Fruit fly (Drosophila melanogaster) ovary, adult (tissue): ENCODE data around the gene CG43346.

ENCODE experiments used
- CG17801 ChIP-seq: fragments of 200-800 bp; optimal IDR thresholded peaks from 2 replicates; lab custom pipeline; 2019; ENCODE audit warnings: missing biosample characterization, mild to moderate bottlenecking, missing genetic modification characterization, moderate library complexity; ENCODE audit not compliant: partially characterized antibody

CG43346 gene

DNA sequence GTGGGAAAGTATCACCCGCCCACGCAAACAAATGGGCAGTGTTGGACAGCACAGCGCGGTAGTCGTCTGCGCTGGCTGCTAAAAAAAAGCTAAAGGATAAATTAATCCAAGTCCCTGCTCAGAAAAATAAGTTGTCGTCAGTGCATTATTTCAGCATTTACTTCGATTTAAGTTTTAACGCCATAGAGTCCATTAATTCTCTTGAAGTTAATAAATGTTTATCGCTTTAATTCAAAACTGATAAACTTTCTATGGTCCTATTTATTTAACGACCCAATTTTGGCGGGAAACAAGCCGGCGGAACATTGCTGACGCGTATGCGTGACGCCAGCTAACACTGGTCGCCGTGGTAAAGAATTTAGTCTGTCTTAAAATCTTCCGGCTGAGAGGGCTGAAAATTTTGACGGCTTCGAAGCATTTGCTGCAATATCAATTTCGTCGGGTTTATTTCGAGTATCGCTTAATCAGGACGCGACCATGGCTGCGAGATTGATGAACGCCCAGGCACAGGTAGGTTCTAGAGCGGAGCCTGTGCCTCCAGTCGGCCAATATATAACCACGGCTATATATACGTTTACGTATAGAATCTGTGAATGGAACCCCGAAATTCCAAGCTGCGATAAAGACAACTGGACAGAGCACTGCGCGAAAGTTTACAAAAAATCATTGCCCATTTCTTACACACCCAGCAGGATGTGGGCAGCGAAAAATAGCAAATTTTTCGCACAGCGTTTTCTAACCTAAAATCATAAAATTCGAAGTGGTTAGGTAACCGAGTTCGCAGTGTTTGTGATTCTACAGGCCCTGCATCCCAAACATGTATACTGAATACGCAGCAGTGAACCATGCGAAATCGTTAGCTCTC is at the start of gene CG43346, which contains the start of the genes mAcon1 and CG43345:
Gene CG43346, minus strand, starts transcription at position 287 of the 865 bp plus-strand sequence.
Gene mAcon1, plus strand, starts transcription at position 276 of the 865 bp plus-strand sequence.
Gene CG43345, minus strand, starts transcription at position 287 of the 865 bp plus-strand sequence.
- TF ChIP-seq CG17801 (GFP tag; lab: Kevin White, UChicago) = peak; percentile 71

DNA sequence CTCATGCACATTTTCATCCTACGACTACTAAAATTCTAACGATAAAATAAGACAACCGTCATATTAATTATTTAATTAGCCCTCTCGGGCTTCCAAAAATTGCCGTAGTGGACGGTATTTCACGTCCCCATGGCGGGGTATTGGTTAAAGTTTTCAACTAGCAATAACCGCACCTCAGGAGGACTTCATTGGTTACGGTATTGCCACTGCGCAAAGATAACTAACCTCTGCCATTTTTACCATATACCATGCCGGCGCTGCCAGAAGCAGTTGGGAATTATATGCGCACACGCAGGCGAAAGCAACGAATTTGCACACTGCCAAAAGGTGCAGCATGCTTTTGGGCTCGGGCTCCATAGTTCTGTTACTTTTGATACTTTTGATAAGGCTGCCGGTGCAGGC is 46.6 kb upstream of the CG43346 start:
- TF ChIP-seq CG17801 (GFP tag; lab: Kevin White, UChicago) = peak; percentile 38

dm6 chr2L:21206193-21206592 is 37.8 kb upstream of the CG43346 start, which contains the start of gene clumsy:
clumsy (plus strand) TSS chr2L:21206493.
- TF ChIP-seq CG17801 (GFP tag; lab: Kevin White, UChicago) = no peak

DNA sequence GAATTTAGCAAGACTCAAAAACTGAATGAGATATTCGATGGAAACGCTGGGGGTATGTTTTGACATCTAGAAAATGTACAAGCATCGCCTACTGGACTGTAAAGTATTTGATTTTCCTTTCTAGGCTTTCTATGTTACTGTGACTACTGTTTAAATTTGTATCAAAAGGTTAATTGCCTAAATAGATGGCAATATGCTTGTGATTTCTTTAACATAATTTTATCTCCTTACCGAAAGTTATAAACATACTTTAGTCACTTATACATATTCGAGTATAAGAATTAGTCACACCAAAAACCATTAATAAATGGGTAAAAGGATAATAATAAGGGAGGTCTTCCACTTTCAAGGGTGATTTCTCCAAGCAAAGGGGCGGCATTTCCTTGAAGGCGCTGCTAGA is 34.3 kb upstream of the CG43346 start, which contains the start of gene CG31988:
Gene CG31988, minus strand, starts transcription at position 101 of the 400 bp plus-strand sequence.
- TF ChIP-seq CG17801 (GFP tag; lab: Kevin White, UChicago) = no peak

DNA sequence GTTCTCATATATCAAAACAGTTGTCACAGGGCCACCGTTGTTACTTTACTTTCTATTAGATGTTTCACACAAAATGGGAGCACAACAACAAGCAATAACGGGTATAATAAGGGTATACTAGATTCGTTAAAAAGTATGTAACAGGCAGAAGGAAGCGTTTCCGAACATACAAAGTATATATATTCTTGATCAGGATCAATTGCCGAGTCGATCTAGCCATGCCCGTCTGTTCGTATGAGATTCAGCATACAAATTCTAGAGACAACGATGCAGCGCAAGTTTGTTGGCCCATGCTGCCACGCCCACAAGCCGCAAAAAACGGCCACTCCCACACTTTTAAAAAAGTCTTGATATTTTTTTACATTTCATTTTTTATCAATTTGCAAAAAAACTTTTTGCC is 31.9 kb upstream of the CG43346 start, which contains the start of gene CG31624:
Gene CG31624, minus strand, starts transcription at position 101 of the 400 bp plus-strand sequence.
- no peak for TF ChIP-seq CG17801 (GFP tag; lab: Kevin White, UChicago)

DNA sequence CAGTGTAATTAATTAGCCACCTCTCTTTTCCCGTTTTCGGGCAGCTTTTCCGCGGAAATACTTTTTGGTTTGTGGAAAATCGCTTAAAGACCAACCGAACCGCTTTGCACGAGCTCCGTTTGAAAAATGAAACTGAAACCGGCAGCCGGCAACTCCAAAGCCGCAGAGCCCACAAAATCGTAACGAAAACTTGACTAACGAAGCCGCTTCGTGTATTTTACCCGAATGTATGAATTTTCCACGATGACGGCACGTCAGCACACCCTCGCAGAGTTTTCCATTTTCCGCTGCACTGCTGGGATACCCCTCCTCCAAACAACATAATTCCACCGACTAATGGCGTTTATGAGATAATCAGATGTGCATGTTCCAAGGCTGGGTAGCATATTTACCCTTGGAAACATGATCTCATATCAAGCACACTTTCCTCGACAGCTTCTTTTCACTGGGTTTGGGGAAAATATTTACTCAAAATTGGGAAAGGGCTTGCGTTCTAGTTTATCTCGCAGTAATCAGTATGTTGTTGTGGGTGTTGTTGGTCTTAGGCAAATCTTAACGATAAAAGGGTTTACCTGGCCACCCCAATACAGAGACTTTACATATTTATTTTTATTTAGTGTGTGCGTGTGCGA is 30.4 kb upstream of the CG43346 start, which contains the start of gene Ret:
Gene Ret, minus strand, starts transcription at position 130 of the 632 bp plus-strand sequence.
- TF ChIP-seq CG17801 (GFP tag; lab: Kevin White, UChicago) = no peak

- no peak for TF ChIP-seq CG17801 (GFP tag; lab: Kevin White, UChicago)
Observed at dm6 chr2L:21197178-21197577, 28.8 kb upstream of the CG43346 start.

dm6 chr2L:21196511-21196910 is 28.1 kb upstream of the CG43346 start:
- no peak for TF ChIP-seq CG17801 (GFP tag; lab: Kevin White, UChicago)

- no peak for TF ChIP-seq CG17801 (GFP tag; lab: Kevin White, UChicago)
Observed at dm6 chr2L:21195331-21195730, 26.9 kb upstream of the CG43346 start.

dm6 chr2L:21189273-21189781 is 20.9 kb upstream of the CG43346 start:
- no peak for TF ChIP-seq CG17801 (GFP tag; lab: Kevin White, UChicago)

- no peak for TF ChIP-seq CG17801 (GFP tag; lab: Kevin White, UChicago)
Observed at dm6 chr2L:21187753-21188152, 19.4 kb upstream of the CG43346 start.

dm6 chr2L:21179615-21180031 is 11.2 kb upstream of the CG43346 start, which contains the start of the genes bur and Mcm10:
bur (minus strand) TSS chr2L:21179683.
Mcm10 (plus strand) TSS chr2L:21179933.
- TF ChIP-seq CG17801 (GFP tag; lab: Kevin White, UChicago) = no peak

DNA sequence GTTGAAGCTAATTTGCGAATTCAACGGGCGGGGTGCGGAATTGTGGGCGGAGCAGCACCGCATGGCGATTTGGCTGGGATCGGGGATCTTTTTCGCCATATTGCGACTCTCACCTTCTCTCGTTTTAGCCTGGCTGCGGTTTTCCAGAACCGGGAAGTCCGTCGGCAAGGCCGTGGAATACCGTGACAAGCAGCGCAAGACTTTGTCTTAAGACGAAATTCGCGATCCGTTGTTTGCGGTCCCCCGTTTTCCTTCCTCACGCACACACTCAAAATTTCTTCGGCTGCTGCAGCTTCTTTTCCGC is 10.8 kb upstream of the CG43346 start:
- no peak for TF ChIP-seq CG17801 (GFP tag; lab: Kevin White, UChicago)

DNA sequence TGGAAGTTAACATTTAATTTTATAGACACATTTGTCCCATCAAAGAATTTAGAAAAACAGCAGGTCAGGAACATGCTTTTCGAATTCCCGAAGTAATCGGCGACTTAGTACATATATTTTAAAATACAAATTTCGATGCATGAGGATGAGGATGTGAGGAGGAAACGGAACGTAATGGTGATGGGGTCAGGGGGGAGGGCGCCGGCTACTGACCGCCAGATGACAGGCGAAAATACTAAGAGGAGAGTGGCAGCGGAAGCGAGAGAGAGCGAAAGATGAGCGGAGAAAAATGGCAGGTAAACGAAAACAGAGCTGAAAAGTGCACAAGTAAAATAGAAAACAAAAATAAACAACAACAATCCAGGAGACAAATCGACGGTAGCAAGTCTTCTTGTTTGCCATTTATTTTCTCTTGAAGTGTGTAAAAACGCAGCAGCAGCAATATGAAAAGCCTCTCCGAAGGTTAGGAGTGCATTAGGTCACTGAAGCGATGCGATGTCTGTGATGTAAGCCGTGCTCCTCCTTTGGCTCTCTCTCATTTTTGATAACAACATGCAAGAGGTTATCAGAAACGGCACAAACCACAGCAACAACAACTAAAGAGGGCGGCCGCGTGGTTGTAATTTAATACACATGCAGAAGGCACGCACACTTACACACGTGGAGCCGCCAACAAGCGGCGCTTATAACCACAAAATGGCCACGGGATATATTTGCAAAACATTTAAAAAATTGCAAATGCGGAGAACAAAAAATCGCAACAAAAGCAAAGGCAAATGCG is 10.2 kb upstream of the CG43346 start:
- TF ChIP-seq CG17801 (GFP tag; lab: Kevin White, UChicago) = no peak
